Worm (Caenorhabditis elegans) whole organism, L4 larva: ENCODE data around the gene elp-1.

Experiments used
- Y75B8A.6 ChIP-seq: fragments of 200-800 bp; sonication (Bioruptor generic); IDR thresholded peaks from 2 replicates; pipeline ENCODE4 v1.3.6; 2022; ENCODE audit warnings: missing genetic modification reagents, missing genetic modification characterization, missing compliant biosample characterization
- fkh-10 ChIP-seq: fragments of 150-350 bp; optimal IDR thresholded peaks from 2 replicates; lab custom pipeline; 2014; ENCODE audit warnings: missing biosample characterization, missing genetic modification reagents, missing genetic modification characterization
- lin-13 ChIP-seq: fragments of 150-350 bp; optimal IDR thresholded peaks from 2 replicates; lab custom pipeline; 2014; ENCODE audit warnings: missing biosample characterization, missing genetic modification reagents, missing genetic modification characterization
- lin-39 ChIP-seq: fragments of 150-350 bp; optimal IDR thresholded peaks from 2 replicates; lab custom pipeline; 2014; ENCODE audit warnings: missing biosample characterization, missing genetic modification reagents, missing genetic modification characterization
- lsy-2 ChIP-seq, 2 experiments: fragments of 150-350 bp in 1 of 2; sonication (generic microtip) in 1 of 2; optimal IDR thresholded peaks; 2 replicates each; lab custom pipeline; 2014 to 2017; ENCODE audit warnings: missing biosample characterization in 2 of 2, missing genetic modification characterization in 2 of 2
- nhr-28 ChIP-seq: fragments of 150-350 bp; optimal IDR thresholded peaks from 2 replicates; lab custom pipeline; 2014; ENCODE audit warnings: missing biosample characterization, missing genetic modification characterization
- rbr-2 ChIP-seq: sonication (generic microtip); optimal IDR thresholded peaks from 2 replicates; lab custom pipeline; 2016; ENCODE audit warnings: missing genotype, missing genetic modification characterization, missing compliant biosample characterization
- unc-39 ChIP-seq: sonication (generic microtip); optimal IDR thresholded peaks from 2 replicates; lab custom pipeline; 2017; ENCODE audit warnings: missing biosample characterization, missing genetic modification characterization
- vab-7 ChIP-seq: fragments of 200-800 bp; sonication (Bioruptor generic); IDR thresholded peaks from 2 replicates; pipeline ENCODE4 v1.3.6; 2022; ENCODE audit warnings: missing genetic modification reagents, missing genetic modification characterization, missing compliant biosample characterization

DNA sequence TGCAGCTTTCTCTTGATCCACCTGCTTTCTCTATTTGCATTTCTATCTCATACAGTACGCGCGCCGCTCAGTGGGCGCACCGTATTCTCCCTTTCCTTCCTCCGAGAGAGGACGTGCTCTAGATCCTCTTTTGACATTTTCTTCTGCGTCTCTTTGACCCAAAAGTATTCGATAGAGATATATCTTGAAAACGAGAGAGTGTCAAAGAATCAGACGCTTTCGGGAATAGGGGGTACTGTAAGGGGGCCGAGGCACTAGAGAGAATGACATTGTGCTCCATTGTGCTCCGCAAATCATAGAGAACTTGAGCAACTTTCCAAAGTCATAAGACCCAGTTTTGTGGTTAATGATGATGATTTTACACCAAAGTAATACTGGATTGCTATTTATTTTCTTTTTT, 20.9 kb downstream of the elp-1 start:
- no peak for TF ChIP-seq lin-39
- no peak for TF ChIP-seq fkh-10 (GFP tag; lab: Kevin White, UChicago)
- TF ChIP-seq lin-13 (GFP tag; lab: Kevin White, UChicago), result no peak
- TF ChIP-seq lsy-2 (tag; optimal IDR thresholded peaks at IDR 0.05; lab: Kevin White, UChicago), result no peak
- no peak for TF ChIP-seq unc-39 (tag; lab: Kevin White, UChicago)
- TF ChIP-seq vab-7 (GFP tag; lab: Robert Waterston, UW), result no peak
- no peak for TF ChIP-seq rbr-2 (tag; lab: Kevin White, UChicago)
- TF ChIP-seq nhr-28 (tag; lab: Kevin White, UChicago), result peak; percentile 6
- TF ChIP-seq Y75B8A.6 (GFP tag; lab: Robert Waterston, UW), result no peak
